Fruit fly (Drosophila melanogaster) whole organism, embryonic: ENCODE measurements around the gene pnt.

Experiments used
- CG11093 ChIP-seq: fragments of 200-800 bp; sonication (Bioruptor generic); IDR thresholded peaks from 3 replicates; pipeline ENCODE4 v1.3.6; 2022; ENCODE audit warnings: missing biosample characterization, missing genetic modification characterization
- HLH3B ChIP-seq: fragments of 200-800 bp; sonication (Bioruptor generic); IDR thresholded peaks from 2 replicates; pipeline ENCODE4 v1.3.6; 2022; ENCODE audit warnings: missing biosample characterization, missing genetic modification characterization
- Spps ChIP-seq: fragments of 200-800 bp; sonication (Bioruptor generic); optimal IDR thresholded peaks from 2 replicates; lab custom pipeline; 2018; ENCODE audit warnings: missing biosample characterization, mild to moderate bottlenecking, missing genetic modification characterization
- disco-r ChIP-seq: fragments of 200-800 bp; sonication (Bioruptor generic); optimal IDR thresholded peaks from 2 replicates; lab custom pipeline; 2016; ENCODE audit warnings: missing biosample characterization, missing genetic modification characterization
- ewg ChIP-seq: fragments of 200-800 bp; sonication (Bioruptor generic); optimal IDR thresholded peaks from 3 replicates; lab custom pipeline; 2017; ENCODE audit warnings: mild to moderate bottlenecking, missing biosample characterization, missing genetic modification reagents, missing genetic modification characterization
- lilli ChIP-seq: fragments of 200-800 bp; sonication (Bioruptor generic); optimal IDR thresholded peaks from 3 replicates; lab custom pipeline; 2016; ENCODE audit warnings: missing biosample characterization, missing genetic modification characterization
- stwl ChIP-seq: fragments of 200-800 bp; sonication (Bioruptor generic); optimal IDR thresholded peaks from 3 replicates; lab custom pipeline; 2018; ENCODE audit warnings: missing biosample characterization, mild to moderate bottlenecking, missing genetic modification characterization, moderate library complexity

The pnt gene

DNA sequence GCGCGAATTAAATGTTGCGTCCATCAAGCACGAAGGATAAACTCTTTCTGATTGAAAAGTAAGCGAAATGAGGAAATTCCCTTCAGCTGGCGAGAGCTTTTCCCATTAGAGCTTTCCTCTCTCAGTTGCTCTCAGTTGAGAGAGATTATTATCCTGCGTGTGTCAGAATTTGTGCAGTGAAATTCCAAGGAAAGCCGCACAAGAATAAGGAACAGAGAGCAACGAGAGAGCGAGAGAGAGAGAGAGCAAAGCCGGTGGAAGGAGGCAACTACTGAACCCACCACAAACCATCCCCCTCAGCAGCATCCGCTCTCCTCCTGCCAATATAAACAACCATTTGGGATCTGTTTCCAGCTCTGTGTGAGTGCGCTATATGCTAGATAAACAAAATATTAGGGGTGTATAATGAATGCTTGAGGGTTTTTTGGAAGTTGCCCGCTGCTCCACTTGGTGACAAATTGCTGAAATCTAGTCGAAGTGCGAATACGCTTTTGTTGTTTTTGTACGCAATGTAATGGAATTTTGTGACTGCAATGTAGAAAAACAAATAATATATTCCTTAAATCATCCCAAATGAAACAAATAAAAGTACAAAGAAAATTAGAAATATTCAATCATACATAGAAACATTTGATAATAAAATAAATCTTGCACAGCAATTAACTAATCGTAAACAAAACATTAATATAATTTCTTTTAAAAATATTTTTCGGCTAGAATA is 97.0 kb downstream of the pnt start, which contains the start of gene CG4467 (continued):
- TF ChIP-seq Spps (tag; lab: Kevin White, UChicago) (no peak), stwl (tag; lab: Kevin White, UChicago) (no peak), CG11093 (GFP tag; lab: Robert Waterston, UW) (no peak), ewg (GFP tag; lab: Kevin White, UChicago) (peak; percentile 30), lilli (GFP tag; lab: Kevin White, UChicago) (peak; percentile 9), disco-r (GFP tag; lab: Kevin White, UChicago) (no peak), HLH3B (no peak)
